Worm (Caenorhabditis elegans) whole organism, L2 larva: ENCODE results near the gene mif-2.

ENCODE experiments used
- ama-1 ChIP-seq: fragments of 150-350 bp; optimal IDR thresholded peaks from 2 replicates; lab custom pipeline; 2018; ENCODE audit warnings: inconsistent platforms
- blmp-1 ChIP-seq: sonication (generic microtip); optimal IDR thresholded peaks from 2 replicates; lab custom pipeline; 2017; ENCODE audit warnings: missing genetic modification characterization, mild to moderate bottlenecking, missing compliant biosample characterization, antibody characterized with exemption, moderate library complexity; ENCODE audit not compliant: insufficient read depth
- egl-27 ChIP-seq: sonication (generic microtip); optimal IDR thresholded peaks from 3 replicates; lab custom pipeline; 2017; ENCODE audit warnings: missing biosample characterization, missing genetic modification reagents, missing genetic modification characterization
- lsy-2 ChIP-seq, 2 experiments: fragments of 150-350 bp in 1 of 2; sonication (generic microtip) in 1 of 2; optimal IDR thresholded peaks; 2 replicates each; lab custom pipeline; 2014 to 2017; ENCODE audit warnings: missing biosample characterization in 2 of 2, missing genetic modification characterization in 2 of 2
- mab-5 ChIP-seq: fragments of 150-350 bp; optimal IDR thresholded peaks from 2 replicates; lab custom pipeline; 2014; ENCODE audit warnings: missing biosample characterization, missing genetic modification characterization
- nhr-77 ChIP-seq: fragments of 150-350 bp; optimal IDR thresholded peaks from 2 replicates; lab custom pipeline; 2014; ENCODE audit warnings: missing biosample characterization, missing genetic modification characterization
- ztf-1 ChIP-seq: fragments of 200-800 bp; sonication (Bioruptor generic); conservative IDR thresholded peaks from 2 replicates; pipeline ENCODE4 v1.3.6; 2022; ENCODE audit warnings: missing genetic modification characterization, missing compliant biosample characterization

DNA sequence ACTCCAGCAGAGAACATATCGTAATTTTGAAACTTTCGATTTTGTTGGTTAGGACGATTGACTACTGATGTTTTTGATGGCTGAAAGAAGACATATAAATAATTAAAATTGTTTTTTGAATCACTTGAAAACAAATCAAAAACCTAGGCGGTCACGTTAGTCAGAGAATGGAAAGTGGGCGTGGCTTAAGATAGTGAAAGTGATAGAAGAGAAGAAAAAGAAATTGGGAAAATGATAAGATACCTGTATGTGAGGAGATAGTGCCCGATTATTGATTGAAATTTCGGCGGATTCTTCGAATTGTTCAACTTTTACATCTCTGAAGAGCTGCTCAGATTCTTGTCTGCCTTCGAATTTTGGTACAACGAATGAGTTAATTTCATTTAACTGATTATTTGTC, 33.4 kb upstream of the mif-2 start:
- TF ChIP-seq lsy-2 (tag; optimal IDR thresholded peaks at IDR 0.05; lab: Kevin White, UChicago) (no peak), ztf-1 (GFP tag; lab: Robert Waterston, UW) (no peak), egl-27 (tag; lab: Kevin White, UChicago) (no peak), nhr-77 (tag; lab: Kevin White, UChicago) (no peak), mab-5 (no peak), blmp-1 (peak; percentile 95), ama-1 (lab: Kevin White, UChicago) (no peak)
